Worm (Caenorhabditis elegans): ENCODE measurements around the gene R13A5.11.

The R13A5.11 gene

DNA sequence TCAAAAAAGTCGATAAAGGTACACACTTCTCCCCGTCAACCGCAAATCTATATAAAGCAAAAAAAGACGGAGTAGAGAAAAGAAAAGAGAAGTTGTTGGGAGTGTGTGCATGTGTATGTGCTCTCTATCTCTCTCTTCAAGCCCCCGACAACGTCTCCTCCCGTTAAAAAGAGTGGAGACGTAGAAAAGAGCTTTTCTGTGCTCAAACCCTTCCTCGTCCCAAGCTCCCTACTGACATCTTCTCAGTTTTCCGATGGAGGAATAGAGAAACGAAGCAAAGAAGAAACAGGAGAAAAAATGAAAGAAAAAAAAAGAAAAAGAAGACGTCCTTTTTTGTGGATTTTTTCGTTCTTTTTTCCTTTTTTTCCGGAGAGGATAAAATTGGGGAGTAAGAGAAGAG lies 12.5 kb downstream of the R13A5.11 start:
- TF ChIP-seq nhr-11 (tag; optimal IDR thresholded peaks at IDR 0.05): no peak
- TF ChIP-seq F13H6.1 (tag; optimal IDR thresholded peaks at IDR 0.05): peak; percentile 30
- peak; percentile 3 for TF ChIP-seq snpc-4 (tag; optimal IDR thresholded peaks at IDR 0.05)
- TF ChIP-seq C34F6.9 (tag; optimal IDR thresholded peaks at IDR 0.05): peak; percentile 82
- peak; percentile 40 for TF ChIP-seq crh-2 (tag; optimal IDR thresholded peaks at IDR 0.05)
- TF ChIP-seq Y55F3AM.14 (GFP tag; optimal IDR thresholded peaks at IDR 0.05): peak; percentile 48
- peak; percentile 30 for TF ChIP-seq lin-11 (tag; optimal IDR thresholded peaks at IDR 0.05)
- TF ChIP-seq mab-5 (tag; optimal IDR thresholded peaks at IDR 0.05): no peak
- peak; percentile 52 for TF ChIP-seq nhr-129 (tag; optimal IDR thresholded peaks at IDR 0.05)
- TF ChIP-seq zag-1 (tag; optimal IDR thresholded peaks at IDR 0.05): peak; percentile 29
- no peak for TF ChIP-seq skn-1 (tag; optimal IDR thresholded peaks at IDR 0.05)
- TF ChIP-seq unc-55 (GFP tag; optimal IDR thresholded peaks at IDR 0.05): peak; percentile 89
- TF ChIP-seq lsy-2 (tag; optimal IDR thresholded peaks at IDR 0.05): peak in 1 of 2 experiments; percentile 66
- no peak for TF ChIP-seq lin-39 (tag; optimal IDR thresholded peaks at IDR 0.05)
- TF ChIP-seq elt-1 (tag; optimal IDR thresholded peaks at IDR 0.05): no peak

DNA sequence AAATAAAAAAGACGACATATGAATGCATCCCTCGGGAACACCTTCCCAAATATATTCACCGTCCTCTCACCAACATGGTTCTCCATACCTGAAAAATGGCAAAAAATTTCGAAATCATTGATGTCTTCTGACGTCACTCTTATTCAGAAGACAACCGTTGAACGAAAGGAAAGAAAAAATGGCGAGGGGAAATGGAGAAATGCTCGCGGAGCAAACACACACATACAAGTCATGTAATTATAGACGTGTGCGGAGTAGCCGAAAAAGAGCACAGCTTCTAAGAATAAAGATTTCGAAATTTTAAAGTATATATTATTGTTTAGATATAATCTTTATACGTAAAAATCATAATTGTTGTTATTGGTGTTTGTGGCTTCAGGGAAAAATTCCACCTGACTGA lies 13.8 kb downstream of the R13A5.11 start, which contains the start of gene mfsd-6:
Gene mfsd-6 (minus strand): TSS at position 88 of the 400 bp plus-strand sequence.
- TF ChIP-seq crh-2 (tag; optimal IDR thresholded peaks at IDR 0.05): peak; percentile 6
- TF ChIP-seq C34F6.9 (tag; optimal IDR thresholded peaks at IDR 0.05): peak; percentile 11
- no peak for TF ChIP-seq nhr-25 (tag; optimal IDR thresholded peaks at IDR 0.05)
- TF ChIP-seq elt-1 (tag; optimal IDR thresholded peaks at IDR 0.05): no peak
- TF ChIP-seq sma-9 (GFP tag; optimal IDR thresholded peaks at IDR 0.05): peak; percentile 22
- TF ChIP-seq sma-9 (tag; optimal IDR thresholded peaks at IDR 0.05): no peak
- TF ChIP-seq lsy-2 (tag; optimal IDR thresholded peaks at IDR 0.05): peak in 1 of 2 experiments; percentile 3
- TF ChIP-seq fos-1 (tag; optimal IDR thresholded peaks at IDR 0.05): no peak

ce11 chrIII:7572781-7573400 lies 20.2 kb downstream of the R13A5.11 start, which contains the start of the genes rpl-9 and lpd-7:
rpl-9 (minus strand) TSS chrIII:7572831.
lpd-7 (plus strand) TSS chrIII:7573350.
- TF ChIP-seq egl-27 (tag; optimal IDR thresholded peaks at IDR 0.05): peak; percentile 76
- no peak for TF ChIP-seq skn-1 (tag; optimal IDR thresholded peaks at IDR 0.05)
- no peak for TF ChIP-seq mbf-1 (tag; optimal IDR thresholded peaks at IDR 0.05)
- peak; percentile 42 for TF ChIP-seq sem-4 (tag; optimal IDR thresholded peaks at IDR 0.05)
- TF ChIP-seq lsy-2 (tag; optimal IDR thresholded peaks at IDR 0.05): peak; percentile 65 to 91
- TF ChIP-seq mab-5 (tag; optimal IDR thresholded peaks at IDR 0.05): peak; percentile 39
- no peak for TF ChIP-seq unc-39 (tag; optimal IDR thresholded peaks at IDR 0.05)
- TF ChIP-seq fos-1 (tag; optimal IDR thresholded peaks at IDR 0.05): peak; percentile 62
- peak; percentile 87 for TF ChIP-seq crh-2 (tag; optimal IDR thresholded peaks at IDR 0.05)
- TF ChIP-seq snpc-4 (tag; optimal IDR thresholded peaks at IDR 0.05): peak; percentile 56
- peak; percentile 77 for TF ChIP-seq nhr-6 (tag; optimal IDR thresholded peaks at IDR 0.05)
- peak; percentile 67 for TF ChIP-seq zag-1 (tag; optimal IDR thresholded peaks at IDR 0.05)
- no peak for TF ChIP-seq nhr-77 (tag; optimal IDR thresholded peaks at IDR 0.05)
- TF ChIP-seq gmeb-1 (tag; optimal IDR thresholded peaks at IDR 0.05): peak; percentile 75
- TF ChIP-seq mdl-1 (tag; optimal IDR thresholded peaks at IDR 0.05): peak; percentile 8 to 57
- peak; percentile 72 for TF ChIP-seq blmp-1 (tag; optimal IDR thresholded peaks at IDR 0.05; ENCODE audit: insufficient read depth)
- peak; percentile 72 for TF ChIP-seq lin-11 (tag; optimal IDR thresholded peaks at IDR 0.05)
- TF ChIP-seq ZK546.5 (tag; optimal IDR thresholded peaks at IDR 0.05): no peak
- no peak for TF ChIP-seq elt-3 (tag; optimal IDR thresholded peaks at IDR 0.05)
- TF ChIP-seq ceh-82 (tag; optimal IDR thresholded peaks at IDR 0.05): no peak
- TF ChIP-seq ama-1 (optimal IDR thresholded peaks at IDR 0.05): peak; percentile 75
- TF ChIP-seq nhr-237 (tag; optimal IDR thresholded peaks at IDR 0.05): no peak
- no peak for TF ChIP-seq lin-39 (tag; optimal IDR thresholded peaks at IDR 0.05)
- no peak for TF ChIP-seq alr-1 (tag; optimal IDR thresholded peaks at IDR 0.05)
- TF ChIP-seq C34F6.9 (tag; optimal IDR thresholded peaks at IDR 0.05): peak; percentile 93
- TF ChIP-seq nhr-12 (tag; optimal IDR thresholded peaks at IDR 0.05): no peak
- TF ChIP-seq R02D3.7 (tag; optimal IDR thresholded peaks at IDR 0.05): no peak
- no peak for TF ChIP-seq unc-62 (GFP tag; optimal IDR thresholded peaks at IDR 0.05)
- TF ChIP-seq ztf-11 (tag; optimal IDR thresholded peaks at IDR 0.05): no peak
- TF ChIP-seq unc-55 (GFP tag; optimal IDR thresholded peaks at IDR 0.05): peak; percentile 97
- peak; percentile 89 for TF ChIP-seq lin-13 (GFP tag; optimal IDR thresholded peaks at IDR 0.05)
- TF ChIP-seq nhr-25 (tag; optimal IDR thresholded peaks at IDR 0.05): peak; percentile 82
- no peak for TF ChIP-seq nhr-11 (tag; optimal IDR thresholded peaks at IDR 0.05)
- TF ChIP-seq ztf-4 (tag; optimal IDR thresholded peaks at IDR 0.05): peak; percentile 64
- no peak for TF ChIP-seq nhr-10 (tag; optimal IDR thresholded peaks at IDR 0.05)
- peak; percentile 62 for TF ChIP-seq sma-3 (GFP tag; optimal IDR thresholded peaks at IDR 0.05)
- no peak for TF ChIP-seq aly-2 (tag; optimal IDR thresholded peaks at IDR 0.05)
- no peak for TF ChIP-seq elt-1 (tag; optimal IDR thresholded peaks at IDR 0.05)
- TF ChIP-seq F13H6.1 (tag; optimal IDR thresholded peaks at IDR 0.05): peak; percentile 60
- TF ChIP-seq nhr-21 (tag; optimal IDR thresholded peaks at IDR 0.05): peak; percentile 72
- TF ChIP-seq ztf-1 (GFP tag; conservative IDR thresholded peaks at IDR 0.05): no peak
- no peak for TF ChIP-seq peb-1 (tag; optimal IDR thresholded peaks at IDR 0.05)
- TF ChIP-seq nhr-23 (tag; optimal IDR thresholded peaks at IDR 0.05): no peak
- no peak for TF ChIP-seq Y55F3AM.14 (GFP tag; optimal IDR thresholded peaks at IDR 0.05)

Data from whole organism, L2 larva.